Worm (Caenorhabditis elegans) whole organism, L2 larva: ENCODE measurements around the gene cyk-7.

ENCODE experiments used
- C34F6.9 ChIP-seq: fragments of 150-350 bp; optimal IDR thresholded peaks from 2 replicates; lab custom pipeline; 2014; ENCODE audit warnings: missing biosample characterization, missing genetic modification characterization
- R02D3.7 ChIP-seq: fragments of 150-350 bp; optimal IDR thresholded peaks from 2 replicates; lab custom pipeline; 2014; ENCODE audit warnings: missing biosample characterization, missing genetic modification characterization
- ZK546.5 ChIP-seq: sonication (generic microtip); optimal IDR thresholded peaks from 2 replicates; lab custom pipeline; 2017; ENCODE audit warnings: missing biosample characterization, missing genetic modification characterization
- alr-1 ChIP-seq: fragments of 150-350 bp; optimal IDR thresholded peaks from 2 replicates; lab custom pipeline; 2014; ENCODE audit warnings: missing biosample characterization, missing genetic modification characterization
- aly-2 ChIP-seq: fragments of 150-350 bp; optimal IDR thresholded peaks from 2 replicates; lab custom pipeline; 2014; ENCODE audit warnings: missing biosample characterization, missing genetic modification characterization
- blmp-1 ChIP-seq: sonication (generic microtip); optimal IDR thresholded peaks from 2 replicates; lab custom pipeline; 2017; ENCODE audit warnings: missing genetic modification characterization, mild to moderate bottlenecking, missing compliant biosample characterization, antibody characterized with exemption, moderate library complexity; ENCODE audit not compliant: insufficient read depth
- ceh-16 ChIP-seq: fragments of 150-350 bp; optimal IDR thresholded peaks from 2 replicates; lab custom pipeline; 2014; ENCODE audit warnings: missing biosample characterization, missing genetic modification characterization
- ceh-82 ChIP-seq: fragments of 150-350 bp; optimal IDR thresholded peaks from 2 replicates; lab custom pipeline; 2014; ENCODE audit warnings: missing biosample characterization, missing genetic modification characterization
- dmd-4 ChIP-seq: sonication (generic microtip); optimal IDR thresholded peaks from 2 replicates; lab custom pipeline; 2017; ENCODE audit warnings: missing biosample characterization, missing genetic modification characterization
- elt-1 ChIP-seq: fragments of 150-350 bp; optimal IDR thresholded peaks from 2 replicates; lab custom pipeline; 2014; ENCODE audit warnings: missing biosample characterization, missing genetic modification characterization
- elt-3 ChIP-seq: sonication (generic microtip); optimal IDR thresholded peaks from 2 replicates; lab custom pipeline; 2017; ENCODE audit warnings: missing biosample characterization, missing genetic modification characterization
- fos-1 ChIP-seq: fragments of 150-350 bp; optimal IDR thresholded peaks from 2 replicates; lab custom pipeline; 2014; ENCODE audit warnings: missing biosample characterization, missing genetic modification characterization
- lin-11 ChIP-seq: fragments of 150-350 bp; sonication (generic microtip); optimal IDR thresholded peaks from 2 replicates; lab custom pipeline; 2014; ENCODE audit warnings: missing biosample characterization, missing genetic modification characterization, inconsistent platforms, mixed read lengths
- lin-39 ChIP-seq: fragments of 150-350 bp; optimal IDR thresholded peaks from 2 replicates; lab custom pipeline; 2014; ENCODE audit warnings: missing biosample characterization, missing genetic modification reagents, missing genetic modification characterization
- lsy-2 ChIP-seq, 2 experiments: fragments of 150-350 bp in 1 of 2; sonication (generic microtip) in 1 of 2; optimal IDR thresholded peaks; 2 replicates each; lab custom pipeline; 2014 to 2017; ENCODE audit warnings: missing biosample characterization in 2 of 2, missing genetic modification characterization in 2 of 2
- mbf-1 ChIP-seq: sonication (generic microtip); optimal IDR thresholded peaks from 2 replicates; lab custom pipeline; 2017; ENCODE audit warnings: missing biosample characterization, missing genetic modification characterization
- mdl-1 ChIP-seq, 2 experiments: fragments of 150-350 bp in 1 of 2; sonication (generic microtip) in 1 of 2; optimal IDR thresholded peaks; 2 replicates each; lab custom pipeline; 2017; ENCODE audit warnings: missing biosample characterization in 2 of 2, missing genetic modification characterization in 2 of 2
- nhr-10 ChIP-seq: sonication (generic microtip); optimal IDR thresholded peaks from 2 replicates; lab custom pipeline; 2017; ENCODE audit warnings: missing biosample characterization, missing genetic modification characterization
- nhr-129 ChIP-seq: fragments of 150-350 bp; optimal IDR thresholded peaks from 2 replicates; lab custom pipeline; 2014; ENCODE audit warnings: missing biosample characterization, missing genetic modification characterization
- nhr-21 ChIP-seq: fragments of 150-350 bp; optimal IDR thresholded peaks from 2 replicates; lab custom pipeline; 2014; ENCODE audit warnings: missing biosample characterization, missing genetic modification characterization
- nhr-23 ChIP-seq: fragments of 150-350 bp; optimal IDR thresholded peaks from 2 replicates; lab custom pipeline; 2014; ENCODE audit warnings: missing biosample characterization, missing genetic modification reagents, missing genetic modification characterization
- nhr-25 ChIP-seq: fragments of 150-350 bp; sonication (generic microtip); optimal IDR thresholded peaks from 3 replicates; lab custom pipeline; 2014; ENCODE audit warnings: missing biosample characterization, missing genetic modification characterization
- nhr-6 ChIP-seq: fragments of 150-350 bp; optimal IDR thresholded peaks from 2 replicates; lab custom pipeline; 2014; ENCODE audit warnings: missing biosample characterization, missing genetic modification characterization
- sem-4 ChIP-seq: fragments of 150-350 bp; optimal IDR thresholded peaks from 2 replicates; lab custom pipeline; 2014; ENCODE audit warnings: missing biosample characterization, missing genetic modification reagents, missing genetic modification characterization
- sma-3 ChIP-seq: sonication (generic microtip); optimal IDR thresholded peaks from 2 replicates; lab custom pipeline; 2016; ENCODE audit warnings: missing genetic modification reagents, missing genetic modification characterization, missing compliant biosample characterization
- sma-9 ChIP-seq, 2 experiments: fragments of 150-350 bp in 1 of 2; sonication (generic microtip) in 1 of 2; optimal IDR thresholded peaks; 2 replicates each; lab custom pipeline; 2014 to 2016; ENCODE audit warnings: missing genetic modification characterization in 2 of 2, mild to moderate bottlenecking in 1 of 2, missing biosample characterization in 1 of 2, missing compliant biosample characterization in 1 of 2, missing genetic modification reagents in 1 of 2, moderate library complexity in 1 of 2
- unc-39 ChIP-seq: fragments of 150-350 bp; optimal IDR thresholded peaks from 2 replicates; lab custom pipeline; 2014; ENCODE audit warnings: missing biosample characterization, missing genetic modification characterization
- unc-62 ChIP-seq: fragments of 150-350 bp; optimal IDR thresholded peaks from 2 replicates; lab custom pipeline; 2014; ENCODE audit warnings: missing biosample characterization, missing genetic modification reagents, missing genetic modification characterization
- ztf-11 ChIP-seq: sonication (generic microtip); optimal IDR thresholded peaks from 2 replicates; lab custom pipeline; 2017; ENCODE audit warnings: missing biosample characterization, missing genetic modification characterization
- ztf-4 ChIP-seq: fragments of 150-350 bp; optimal IDR thresholded peaks from 2 replicates; lab custom pipeline; 2014; ENCODE audit warnings: missing biosample characterization, missing genetic modification characterization

The cyk-7 gene

DNA sequence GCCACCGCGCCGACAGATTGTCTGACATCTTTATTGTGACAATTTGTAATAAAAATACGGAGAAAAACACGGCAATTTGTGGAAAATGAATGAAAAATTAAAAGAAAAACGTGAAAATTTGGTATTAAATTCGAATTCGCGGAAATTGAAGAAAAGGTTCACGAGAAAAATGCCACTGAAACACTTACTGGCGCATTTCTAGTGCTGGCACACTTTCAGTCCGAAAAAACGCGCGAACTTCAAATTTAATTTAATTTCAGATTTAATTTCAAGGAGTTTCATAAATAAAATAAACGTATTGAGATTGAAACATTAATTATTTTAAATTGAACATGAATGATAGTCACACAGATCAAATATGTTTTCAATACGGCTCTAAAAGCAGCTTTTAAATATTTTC is at the start of gene cyk-7:
TSS of gene cyk-7 (minus strand) at position 99 of the 400 bp plus-strand sequence.
- TF ChIP-seq ztf-4 (no peak), lsy-2 (tag; optimal IDR thresholded peaks at IDR 0.05; lab: Kevin White, UChicago) (peak in 1 of 2 experiments; percentile 37)

- TF ChIP-seq ZK546.5 (tag; lab: Kevin White, UChicago) (no peak), fos-1 (tag; lab: Kevin White, UChicago) (no peak), nhr-21 (tag; lab: Kevin White, UChicago) (no peak), blmp-1 (tag; lab: Kevin White, UChicago) (no peak), C34F6.9 (tag; lab: Kevin White, UChicago) (no peak), nhr-23 (no peak)
Measured at ce11 chrIII:7843536-7843935, 48.3 kb upstream of the cyk-7 start, which contains the start of gene ZK652.8. TSS of gene ZK652.8 (minus strand) at chrIII:7843636.

DNA sequence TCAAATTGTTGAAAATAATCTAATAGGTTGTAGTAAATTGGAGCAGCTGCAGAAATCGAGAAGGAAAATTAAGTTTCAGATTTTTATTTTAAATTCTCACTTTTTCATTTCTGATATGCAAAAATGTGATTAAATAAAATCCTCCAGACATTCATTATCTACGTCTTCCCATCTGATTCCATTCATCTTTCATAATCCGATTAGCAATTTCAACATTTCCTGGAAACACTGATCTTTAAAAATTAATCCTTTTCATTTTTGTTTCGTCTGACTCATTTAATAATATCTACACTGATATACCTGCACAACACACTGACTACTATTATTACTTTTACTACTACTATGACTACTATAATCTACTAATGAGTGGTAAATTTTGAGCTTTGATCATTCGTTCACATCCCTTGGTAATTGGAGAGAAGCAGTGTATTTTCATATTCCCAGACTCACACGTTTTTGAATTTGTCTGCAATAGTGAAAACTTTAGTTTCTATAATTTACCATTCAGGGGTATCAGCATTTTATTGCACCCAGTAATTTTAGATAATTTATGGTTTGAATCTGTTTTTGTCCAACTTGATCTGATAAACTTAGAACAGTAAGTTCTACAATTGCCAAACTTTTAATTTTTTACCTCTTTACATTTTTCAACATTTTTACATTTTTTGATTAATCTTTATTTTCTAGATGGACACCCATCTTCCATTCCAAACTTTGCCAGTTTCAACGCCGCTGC is 43.9 kb upstream of the cyk-7 start, which contains the start of gene ceh-23:
TSS of gene ceh-23 (plus strand) at position 686 of the 736 bp plus-strand sequence.
- TF ChIP-seq sma-9 (GFP tag; optimal IDR thresholded peaks at IDR 0.05; lab: Kevin White, UChicago) (peak; percentile 1), sma-9 (tag; optimal IDR thresholded peaks at IDR 0.05; lab: Kevin White, UChicago) (no peak), mbf-1 (tag; lab: Kevin White, UChicago) (no peak), unc-39 (tag; lab: Kevin White, UChicago) (no peak)

ce11 chrIII:7837567-7837966 is 42.4 kb upstream of the cyk-7 start:
- TF ChIP-seq lin-11, result no peak
- no peak for TF ChIP-seq nhr-23
- no peak for TF ChIP-seq ztf-11 (tag; lab: Kevin White, UChicago)
- no peak for TF ChIP-seq ZK546.5 (tag; lab: Kevin White, UChicago)
- no peak for TF ChIP-seq R02D3.7 (tag; lab: Kevin White, UChicago)
- TF ChIP-seq nhr-10 (tag; lab: Kevin White, UChicago), result no peak
- no peak for TF ChIP-seq ceh-82 (tag; lab: Kevin White, UChicago)
- TF ChIP-seq nhr-6 (tag; lab: Kevin White, UChicago), result no peak
- TF ChIP-seq nhr-25 (tag; lab: Kevin White, UChicago), result no peak
- no peak for TF ChIP-seq nhr-21 (tag; lab: Kevin White, UChicago)
- TF ChIP-seq, all 48 proteins: peak for 0

DNA sequence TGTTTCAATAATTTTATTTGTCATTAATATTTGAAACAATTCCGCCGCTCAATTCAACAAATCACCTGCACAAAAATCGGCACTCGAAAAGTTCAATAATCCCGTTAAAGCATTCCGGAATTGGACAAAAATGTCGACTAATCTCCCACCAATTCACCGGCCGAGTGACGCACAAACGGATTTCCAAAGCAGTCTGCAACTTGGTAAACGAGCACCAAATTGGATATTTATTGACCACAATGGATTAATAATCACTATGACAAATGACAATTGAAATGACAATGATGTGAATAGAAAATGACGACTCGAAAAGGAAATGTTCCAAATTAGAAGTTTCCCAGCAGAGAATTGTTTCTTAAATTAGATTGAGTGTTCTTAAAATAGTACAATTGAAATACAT is 40.5 kb upstream of the cyk-7 start:
- no peak for TF ChIP-seq ZK546.5 (tag; lab: Kevin White, UChicago)
- TF ChIP-seq mdl-1 (tag; optimal IDR thresholded peaks at IDR 0.05; lab: Kevin White, UChicago), result no peak
- peak; percentile 38 for TF ChIP-seq sma-9 (GFP tag; optimal IDR thresholded peaks at IDR 0.05; lab: Kevin White, UChicago)
- no peak for TF ChIP-seq sma-9 (tag; optimal IDR thresholded peaks at IDR 0.05; lab: Kevin White, UChicago)
- no peak for TF ChIP-seq aly-2

DNA sequence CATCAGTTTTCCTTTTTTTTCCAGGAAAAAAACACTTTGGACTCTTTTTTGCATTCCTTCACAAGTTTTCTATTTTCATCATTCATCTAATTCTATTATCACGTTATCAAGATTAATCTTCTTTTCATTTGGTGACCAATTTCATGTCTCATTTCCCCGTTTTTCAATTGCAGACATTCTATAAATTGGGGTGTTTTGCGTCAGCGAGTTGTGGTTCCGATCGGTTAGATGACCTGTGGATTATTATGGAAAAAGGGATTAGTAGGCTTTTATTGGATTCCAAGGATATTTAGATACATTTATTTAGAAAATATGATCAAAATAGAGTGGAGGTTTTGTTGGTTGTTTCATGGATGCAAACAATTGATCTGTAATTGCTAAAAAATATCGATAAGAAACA is 39.6 kb upstream of the cyk-7 start:
- TF ChIP-seq ceh-16, result no peak
- TF ChIP-seq elt-3, result no peak
- TF ChIP-seq nhr-23, result no peak
- no peak for TF ChIP-seq mbf-1 (tag; lab: Kevin White, UChicago)
- no peak for TF ChIP-seq dmd-4 (tag; lab: Kevin White, UChicago)
- TF ChIP-seq sma-3 (GFP tag; lab: Kevin White, UChicago), result no peak
- TF ChIP-seq nhr-25 (tag; lab: Kevin White, UChicago), result no peak
- TF ChIP-seq unc-62 (GFP tag; lab: Kevin White, UChicago), result no peak
- no peak for TF ChIP-seq sma-9 (GFP tag; optimal IDR thresholded peaks at IDR 0.05; lab: Kevin White, UChicago)
- no peak for TF ChIP-seq sma-9 (tag; optimal IDR thresholded peaks at IDR 0.05; lab: Kevin White, UChicago)
- no peak for TF ChIP-seq lsy-2 (tag; optimal IDR thresholded peaks at IDR 0.05; lab: Kevin White, UChicago)
- no peak for TF ChIP-seq nhr-6 (tag; lab: Kevin White, UChicago)

- TF ChIP-seq nhr-129 (tag; lab: Kevin White, UChicago), result no peak
- TF ChIP-seq nhr-6 (tag; lab: Kevin White, UChicago), result no peak
- no peak for TF ChIP-seq elt-1 (tag; lab: Kevin White, UChicago)
- TF ChIP-seq sem-4 (tag; lab: Kevin White, UChicago), result no peak
- TF ChIP-seq sma-3 (GFP tag; lab: Kevin White, UChicago), result no peak
- no peak for TF ChIP-seq blmp-1 (tag; lab: Kevin White, UChicago)
- no peak for TF ChIP-seq lin-39 (tag; lab: Kevin White, UChicago)
- no peak for TF ChIP-seq nhr-25 (tag; lab: Kevin White, UChicago)
- no peak for TF ChIP-seq sma-9 (GFP tag; optimal IDR thresholded peaks at IDR 0.05; lab: Kevin White, UChicago)
- no peak for TF ChIP-seq sma-9 (tag; optimal IDR thresholded peaks at IDR 0.05; lab: Kevin White, UChicago)
- no peak for TF ChIP-seq mdl-1 (tag; optimal IDR thresholded peaks at IDR 0.05; lab: Kevin White, UChicago)
- no peak for TF ChIP-seq ceh-82 (tag; lab: Kevin White, UChicago)
- no peak for TF ChIP-seq lsy-2 (tag; optimal IDR thresholded peaks at IDR 0.05; lab: Kevin White, UChicago)
- TF ChIP-seq nhr-23, result no peak
- TF ChIP-seq nhr-21 (tag; lab: Kevin White, UChicago), result no peak
- no peak for TF ChIP-seq alr-1 (tag; lab: Kevin White, UChicago)
Measured at ce11 chrIII:7832473-7832872, 37.3 kb upstream of the cyk-7 start.
